Worm (Caenorhabditis elegans): ENCODE results near the gene C28H8.5.

The C28H8.5 gene

ce11 chrIII:5888675-5889074, 4.6 kb downstream of the C28H8.5 start, which contains the start of gene C28H8.8:
Gene C28H8.8, minus strand, starts transcription at chrIII:5888775.
- TF ChIP-seq swsn-7 (tag; optimal IDR thresholded peaks at IDR 0.05) (no peak), ama-1 (optimal IDR thresholded peaks at IDR 0.05) (no peak), zip-4 (GFP tag; optimal IDR thresholded peaks at IDR 0.05) (no peak), lin-35 (GFP tag; optimal IDR thresholded peaks at IDR 0.05) (no peak), lin-14 (GFP tag; optimal IDR thresholded peaks at IDR 0.05) (no peak), unc-30 (tag; optimal IDR thresholded peaks at IDR 0.05) (no peak)

DNA sequence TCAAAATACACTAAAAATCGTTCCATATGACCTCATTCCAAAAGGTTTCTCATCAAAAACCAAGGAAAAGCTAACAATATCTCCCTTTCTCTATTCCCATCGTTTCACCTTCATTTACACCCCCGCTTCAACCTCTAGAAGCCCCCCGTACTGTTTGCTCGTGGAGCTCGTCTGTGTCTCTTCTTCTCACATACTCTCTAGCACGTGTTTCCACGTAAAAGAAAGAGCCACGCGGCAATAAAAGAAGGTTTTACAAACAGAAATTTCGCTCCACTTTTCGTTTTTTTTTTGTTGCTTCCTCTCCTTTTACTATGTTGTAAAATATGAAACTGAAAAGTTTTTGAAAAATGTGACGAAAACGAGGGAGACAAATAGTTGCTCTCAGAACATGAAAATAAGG, 8.8 kb downstream of the C28H8.5 start:
- peak; percentile 32 for TF ChIP-seq lin-14 (GFP tag; optimal IDR thresholded peaks at IDR 0.05)
- no peak for TF ChIP-seq pqm-1 (tag; optimal IDR thresholded peaks at IDR 0.05)
- TF ChIP-seq mdl-1 (tag; optimal IDR thresholded peaks at IDR 0.05) = peak in 1 of 2 experiments; percentile 21
- no peak for TF ChIP-seq mep-1 (tag; optimal IDR thresholded peaks at IDR 0.05)
- TF ChIP-seq lin-13 (GFP tag; optimal IDR thresholded peaks at IDR 0.05) = no peak
- no peak for TF ChIP-seq egl-27 (tag; optimal IDR thresholded peaks at IDR 0.05)
- TF ChIP-seq ceh-88 (GFP tag; IDR thresholded peaks at IDR 0.05) = no peak
- peak; percentile 41 for TF ChIP-seq nhr-77 (tag; optimal IDR thresholded peaks at IDR 0.05)
- TF ChIP-seq nhr-20 (tag; optimal IDR thresholded peaks at IDR 0.05) = no peak
- no peak for TF ChIP-seq efl-1 (optimal IDR thresholded peaks at IDR 0.05)
- peak in 1 of 2 experiments; percentile 39 for TF ChIP-seq efl-1 (GFP tag; optimal IDR thresholded peaks at IDR 0.05 in 1 of 2)
- TF ChIP-seq unc-30 (tag; optimal IDR thresholded peaks at IDR 0.05) = no peak
- TF ChIP-seq C16A3.4 (tag; optimal IDR thresholded peaks at IDR 0.05) = no peak
- no peak for TF ChIP-seq blmp-1 (tag; optimal IDR thresholded peaks at IDR 0.05)

- TF ChIP-seq nhr-12 (tag; optimal IDR thresholded peaks at IDR 0.05) = no peak
Observed at ce11 chrIII:5895913-5896312, 11.8 kb downstream of the C28H8.5 start, which contains the start of gene pxl-1. Gene pxl-1, minus strand, starts transcription at chrIII:5896013.

ce11 chrIII:5897468-5897867, 13.4 kb downstream of the C28H8.5 start:
- TF ChIP-seq nhr-71 (tag; optimal IDR thresholded peaks at IDR 0.05) (peak; percentile 22), snpc-4 (tag; optimal IDR thresholded peaks at IDR 0.05) (no peak), pag-3 (tag; optimal IDR thresholded peaks at IDR 0.05; ENCODE audit: borderline replicate concordance, insufficient read depth) (no peak), lsy-2 (tag; optimal IDR thresholded peaks at IDR 0.05) (peak in 1 of 2 experiments; percentile 27), efl-1 (optimal IDR thresholded peaks at IDR 0.05) (peak; percentile 4 to 12), efl-1 (GFP tag; optimal IDR thresholded peaks at IDR 0.05 in 1 of 2) (peak in 1 of 2 experiments; percentile 11), blmp-1 (tag; optimal IDR thresholded peaks at IDR 0.05) (peak; percentile 8), ceh-8 (GFP tag; optimal IDR thresholded peaks at IDR 0.05) (no peak), snu-23 (GFP tag; optimal IDR thresholded peaks at IDR 0.05) (peak; percentile 28), dpl-1 (GFP tag; optimal IDR thresholded peaks at IDR 0.05) (peak; percentile 19 to 50 (median 22)), lin-14 (GFP tag; optimal IDR thresholded peaks at IDR 0.05) (peak; percentile 60), nhr-76 (tag; optimal IDR thresholded peaks at IDR 0.05) (no peak)

- TF ChIP-seq lin-14 (GFP tag; optimal IDR thresholded peaks at IDR 0.05) = peak; percentile 74
- TF ChIP-seq unc-130 (tag; optimal IDR thresholded peaks at IDR 0.05) = peak; percentile 27
- TF ChIP-seq lin-35 (GFP tag; optimal IDR thresholded peaks at IDR 0.05) = no peak
- no peak for TF ChIP-seq C16A3.4 (tag; optimal IDR thresholded peaks at IDR 0.05)
- TF ChIP-seq efl-1 (optimal IDR thresholded peaks at IDR 0.05) = peak in 1 of 2 experiments; percentile 2
- no peak for TF ChIP-seq efl-1 (GFP tag; optimal IDR thresholded peaks at IDR 0.05 in 1 of 2)
- TF ChIP-seq snu-23 (GFP tag; optimal IDR thresholded peaks at IDR 0.05) = peak; percentile 18
- TF ChIP-seq grh-1 (GFP tag; IDR thresholded peaks at IDR 0.05) = no peak
- TF ChIP-seq nhr-71 (tag; optimal IDR thresholded peaks at IDR 0.05) = peak; percentile 30
- no peak for TF ChIP-seq jun-1 (tag; optimal IDR thresholded peaks at IDR 0.05)
- no peak for TF ChIP-seq ztf-11 (tag; optimal IDR thresholded peaks at IDR 0.05)
- TF ChIP-seq lin-15B (tag; optimal IDR thresholded peaks at IDR 0.05) = no peak
- no peak for TF ChIP-seq sptf-1 (tag; optimal IDR thresholded peaks at IDR 0.05)
- TF ChIP-seq lsy-2 (tag; optimal IDR thresholded peaks at IDR 0.05) = peak in 1 of 2 experiments; percentile 7
- no peak for TF ChIP-seq nhr-11 (tag; optimal IDR thresholded peaks at IDR 0.05)
- peak; percentile 64 for TF ChIP-seq blmp-1 (tag; optimal IDR thresholded peaks at IDR 0.05)
- peak; percentile 37 for TF ChIP-seq rnt-1 (tag; optimal IDR thresholded peaks at IDR 0.05)
- no peak for TF ChIP-seq zip-4 (GFP tag; optimal IDR thresholded peaks at IDR 0.05)
Observed at ce11 chrIII:5898631-5899030, 14.5 kb downstream of the C28H8.5 start.

Measured in whole organism, L1 larva.